Worm (Caenorhabditis elegans) whole organism, midembryonic: Measurements from ENCODE around the gene gtf-2H5.

Experiments
- T22C8.4 ChIP-seq: fragments of 200-800 bp; sonication (Bioruptor generic); IDR thresholded peaks from 2 replicates; pipeline ENCODE4 v1.3.6; 2022; ENCODE audit warnings: missing genetic modification characterization, missing compliant biosample characterization
- cog-1 ChIP-seq: sonication (generic microtip); optimal IDR thresholded peaks from 2 replicates; lab custom pipeline; 2016; ENCODE audit warnings: missing genetic modification characterization, missing compliant biosample characterization
- flt-1 ChIP-seq: fragments of 200-800 bp; sonication (Bioruptor generic); IDR thresholded peaks from 2 replicates; pipeline ENCODE4 v1.3.6; 2022; ENCODE audit warnings: missing genetic modification characterization, missing compliant biosample characterization
- ztf-23 ChIP-seq: fragments of 200-800 bp; sonication (Bioruptor generic); IDR thresholded peaks from 2 replicates; pipeline ENCODE4 v1.3.6; 2022; ENCODE audit warnings: missing genetic modification reagents, missing genetic modification characterization, missing compliant biosample characterization
- ztf-29 ChIP-seq: fragments of 200-800 bp; sonication (Bioruptor generic); IDR thresholded peaks from 2 replicates; pipeline ENCODE4 v1.3.6; 2022; ENCODE audit warnings: missing genetic modification reagents, missing genetic modification characterization, missing compliant biosample characterization

DNA sequence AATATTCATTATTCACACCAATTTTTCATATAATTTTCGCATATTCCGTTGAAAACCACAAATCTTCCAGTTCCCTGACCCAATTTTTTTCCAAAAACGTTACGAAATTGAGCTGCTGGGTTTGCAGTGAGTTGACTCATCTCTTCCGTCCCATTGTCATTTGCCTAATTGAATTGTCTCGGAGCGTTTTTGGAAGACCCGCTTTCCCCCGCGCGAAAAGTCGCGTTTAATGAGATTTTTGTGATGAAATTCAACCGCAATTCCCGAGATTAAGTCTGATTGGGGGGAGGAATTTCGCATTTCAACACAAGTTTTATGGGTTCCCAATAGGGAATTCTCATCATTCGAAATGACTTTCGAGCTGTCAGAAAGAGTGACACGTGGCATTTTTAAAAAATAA is 34.5 kb upstream of the gtf-2H5 start:
- no peak for TF ChIP-seq ztf-23
- TF ChIP-seq ztf-29 (GFP tag; lab: Robert Waterston, UW): no peak
- no peak for TF ChIP-seq T22C8.4 (GFP tag; lab: Robert Waterston, UW)
- TF ChIP-seq cog-1 (tag; lab: Kevin White, UChicago): no peak
- TF ChIP-seq flt-1 (GFP tag; lab: Robert Waterston, UW): no peak
